Worm (Caenorhabditis elegans) whole organism, L4/young adult: ENCODE measurements around the gene T05C7.9.

Experiments used
- W03F9.2 ChIP-seq: fragments of 150-350 bp; optimal IDR thresholded peaks from 2 replicates; lab custom pipeline; 2014; ENCODE audit warnings: missing biosample characterization, missing genetic modification characterization
- dao-5 ChIP-seq: sonication (generic microtip); optimal IDR thresholded peaks from 2 replicates; lab custom pipeline; 2016; ENCODE audit warnings: missing genotype, missing genetic modification characterization, moderate library complexity, missing compliant biosample characterization
- him-1 ChIP-seq: sonication (generic microtip); optimal IDR thresholded peaks from 2 replicates; lab custom pipeline; 2016; ENCODE audit warnings: missing genotype, missing genetic modification reagents, missing genetic modification characterization, missing compliant biosample characterization

DNA sequence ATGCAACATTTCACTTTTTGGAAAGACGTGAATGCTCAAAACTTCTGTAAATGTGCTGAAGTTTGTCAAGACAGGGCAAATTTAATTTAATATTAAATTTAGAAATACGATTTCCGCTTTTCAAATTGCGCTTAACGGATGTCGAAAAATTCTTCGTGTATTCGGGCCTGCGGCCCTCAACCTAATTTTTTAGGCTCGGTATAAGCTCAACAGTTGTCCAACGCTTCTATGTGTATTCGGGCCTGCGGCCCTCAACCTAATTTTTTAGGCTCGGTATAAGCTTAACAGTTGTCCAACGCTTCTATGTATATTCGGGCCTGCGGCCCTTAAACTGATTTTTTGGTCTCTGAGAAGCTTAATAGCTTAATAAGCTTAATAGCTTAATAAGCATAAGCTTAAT is 39.7 kb downstream of the T05C7.9 start:
- TF ChIP-seq him-1: no peak
- no peak for TF ChIP-seq W03F9.2
- no peak for TF ChIP-seq dao-5 (tag; lab: Kevin White, UChicago)
